Fruit fly (Drosophila melanogaster): Measurements from ENCODE around the gene spn-A.
A peak's percentile ranks its signal among the peaks of the same experiment; 100 is the strongest.

spn-A gene

DNA sequence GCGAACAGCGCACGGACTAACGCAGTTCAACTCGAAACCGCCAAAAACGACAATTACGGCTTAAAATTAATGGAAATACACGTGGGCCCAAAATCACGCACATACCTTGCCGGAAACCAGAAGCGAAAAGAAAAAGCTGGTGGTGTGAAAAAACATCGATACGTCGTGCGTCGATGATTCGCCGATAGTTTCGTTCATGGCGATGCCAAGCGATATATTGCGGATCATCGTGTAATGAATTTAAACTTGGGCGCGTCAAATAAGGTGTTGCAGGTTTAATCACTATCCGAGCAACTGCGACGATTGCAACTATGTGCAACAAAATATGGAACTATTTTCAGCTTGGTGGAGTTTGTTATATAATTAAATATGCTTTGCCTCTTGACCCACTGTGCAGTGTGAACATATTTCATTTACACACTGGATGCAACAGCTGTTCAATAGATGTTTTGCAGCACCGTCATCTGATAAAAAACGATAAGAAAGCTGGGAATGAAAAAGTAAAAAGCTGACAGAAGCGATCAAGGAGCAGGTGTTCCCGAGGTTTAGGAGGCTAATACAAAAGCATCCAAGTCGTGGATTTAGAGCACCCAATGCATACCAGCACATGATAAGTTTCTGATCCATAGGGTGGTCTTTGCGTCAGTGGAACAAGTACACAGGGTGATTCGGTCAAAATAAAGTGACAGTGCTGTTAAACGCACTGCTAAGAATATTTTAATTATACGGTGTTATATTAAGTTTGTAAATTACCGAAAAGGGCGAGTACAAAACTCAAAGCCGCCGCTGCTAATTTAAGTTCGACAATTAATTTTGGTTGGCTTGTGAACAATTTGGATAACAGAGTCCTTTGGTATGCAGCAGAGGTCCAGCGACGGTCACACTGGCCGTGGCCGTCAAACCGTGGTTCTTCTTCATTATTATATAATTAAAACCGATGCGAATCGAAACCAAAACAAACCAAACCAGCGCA lies 9.5 kb downstream of the spn-A start, which contains the start of the genes RpL32 and CG7943 (continued):
- TF ChIP-seq stwl (tag; optimal IDR thresholded peaks at IDR 0.05) (peak; percentile 79), salm (tag; optimal IDR thresholded peaks at IDR 0.05) (peak; percentile 86), CG18619 (GFP tag; optimal IDR thresholded peaks at IDR 0.05) (peak; percentile 94), HmgD (GFP tag; optimal IDR thresholded peaks at IDR 0.05) (peak; percentile 90), cwo (GFP tag; optimal IDR thresholded peaks at IDR 0.05) (peak; percentile 82), CG17612 (GFP tag; IDR thresholded peaks at IDR 0.05) (peak; percentile 82), NK7.1 (GFP tag; optimal IDR thresholded peaks at IDR 0.05) (peak; percentile 95), lmd (GFP tag; IDR thresholded peaks at IDR 0.05) (peak; percentile 95), bigmax (GFP tag; optimal IDR thresholded peaks at IDR 0.05) (peak; percentile 81), CG10147 (GFP tag; optimal IDR thresholded peaks at IDR 0.05) (peak; percentile 90), CG17912 (GFP tag; optimal IDR thresholded peaks at IDR 0.05) (peak; percentile 62), odd (GFP tag; optimal IDR thresholded peaks at IDR 0.05) (peak; percentile 91), mirr (GFP tag; optimal IDR thresholded peaks at IDR 0.05) (peak; percentile 95), run (tag; optimal IDR thresholded peaks at IDR 0.05) (peak; percentile 87), CG34376 (GFP tag; optimal IDR thresholded peaks at IDR 0.05) (peak; percentile 99), lilli (GFP tag; optimal IDR thresholded peaks at IDR 0.05) (peak; percentile 93), CG7987 (GFP tag; optimal IDR thresholded peaks at IDR 0.05) (peak; percentile 98), CG7786 (GFP tag; optimal IDR thresholded peaks at IDR 0.05) (peak; percentile 90), nmo (GFP tag; optimal IDR thresholded peaks at IDR 0.05) (peak; percentile 96), ewg (GFP tag; optimal IDR thresholded peaks at IDR 0.05) (peak; percentile 80), crc (GFP tag; optimal IDR thresholded peaks at IDR 0.05) (peak; percentile 95), dm (GFP tag; optimal IDR thresholded peaks at IDR 0.05) (peak; percentile 97), esg (GFP tag; conservative IDR thresholded peaks at IDR 0.05) (peak; percentile 95), chn (GFP tag; optimal IDR thresholded peaks at IDR 0.05) (peak; percentile 90), dmrt99B (tag; optimal IDR thresholded peaks at IDR 0.05) (peak; percentile 82), CG1602 (GFP tag; optimal IDR thresholded peaks at IDR 0.05) (peak; percentile 82), Ravus (GFP tag; IDR thresholded peaks at IDR 0.05) (peak; percentile 78), Lhr (GFP tag; optimal IDR thresholded peaks at IDR 0.05) (peak; percentile 64), CG9876 (GFP tag; optimal IDR thresholded peaks at IDR 0.05) (peak; percentile 97), CG8924 (tag; optimal IDR thresholded peaks at IDR 0.05) (peak; percentile 91), CG7556 (GFP tag; optimal IDR thresholded peaks at IDR 0.05) (peak; percentile 83), CG6689 (GFP tag; IDR thresholded peaks at IDR 0.05) (peak; percentile 92), zf30C (GFP tag; optimal IDR thresholded peaks at IDR 0.05) (no peak), CG10543 (GFP tag; optimal IDR thresholded peaks at IDR 0.05) (peak; percentile 97), fd64A (GFP tag; optimal IDR thresholded peaks at IDR 0.05) (peak; percentile 91), E2f2 (GFP tag; IDR thresholded peaks at IDR 0.05) (peak; percentile 91), tna (GFP tag; IDR thresholded peaks at IDR 0.05; ENCODE audit: partially characterized antibody) (peak; percentile 100), gsb (GFP tag; IDR thresholded peaks at IDR 0.05) (peak; percentile 92), CTCF (GFP tag; optimal IDR thresholded peaks at IDR 0.05) (peak; percentile 67), unc-4 (GFP tag; IDR thresholded peaks at IDR 0.05; ENCODE audit: partially characterized antibody) (peak; percentile 99), exex (tag; optimal IDR thresholded peaks at IDR 0.05) (peak; percentile 52), Doc2 (GFP tag; IDR thresholded peaks at IDR 0.05) (peak; percentile 89), CG30431 (GFP tag; optimal IDR thresholded peaks at IDR 0.05) (peak; percentile 71), eyg (GFP tag; optimal IDR thresholded peaks at IDR 0.05) (peak; percentile 96), CG14667 (GFP tag; IDR thresholded peaks at IDR 0.05) (peak; percentile 89), Adf1 (GFP tag; IDR thresholded peaks at IDR 0.05) (peak; percentile 78), CG10209 (GFP tag; optimal IDR thresholded peaks at IDR 0.05) (peak; percentile 90), kni (GFP tag; optimal IDR thresholded peaks at IDR 0.05) (peak; percentile 92), wor (GFP tag; IDR thresholded peaks at IDR 0.05) (peak; percentile 82)
